Fruit fly (Drosophila melanogaster): Measurements from ENCODE around the gene sl.

The sl gene

dm6 chrX:16331562-16332233, 18.4 kb upstream of the sl start (continued):
- TF ChIP-seq Doc2 (GFP tag; IDR thresholded peaks at IDR 0.05) = no peak
- TF ChIP-seq CG15601 (tag; optimal IDR thresholded peaks at IDR 0.05) = peak; percentile 40
- peak; percentile 71 for TF ChIP-seq unc-4 (GFP tag; IDR thresholded peaks at IDR 0.05; ENCODE audit: partially characterized antibody)
- no peak for TF ChIP-seq CG7839 (tag; optimal IDR thresholded peaks at IDR 0.05)
- TF ChIP-seq Dp (GFP tag; optimal IDR thresholded peaks at IDR 0.05) = peak; percentile 24
- peak; percentile 89 for TF ChIP-seq knrl (GFP tag; IDR thresholded peaks at IDR 0.05; ENCODE audit: partially characterized antibody)
- TF ChIP-seq so (GFP tag; IDR thresholded peaks at IDR 0.05) = no peak
- no peak for TF ChIP-seq Camta (GFP tag; optimal IDR thresholded peaks at IDR 0.05)
- TF ChIP-seq ranshi (GFP tag; IDR thresholded peaks at IDR 0.05) = no peak
- TF ChIP-seq hbn (GFP tag; IDR thresholded peaks at IDR 0.05; ENCODE audit: partially characterized antibody) = peak; percentile 72
- no peak for TF ChIP-seq slp2 (GFP tag; optimal IDR thresholded peaks at IDR 0.05)
- TF ChIP-seq CHES-1-like (GFP tag; optimal IDR thresholded peaks at IDR 0.05) = peak; percentile 24
- peak; percentile 12; the same call in 2 of the 3 replicates for TF ChIP-seq CG7357 (GFP tag; IDR thresholded peaks at IDR 0.05)
- peak; percentile 67 for TF ChIP-seq hb (GFP tag; IDR thresholded peaks at IDR 0.05; ENCODE audit: partially characterized antibody)
- peak; percentile 89 for TF ChIP-seq Sry-δ (GFP tag; optimal IDR thresholded peaks at IDR 0.05)
- TF ChIP-seq kni (GFP tag; optimal IDR thresholded peaks at IDR 0.05) = peak; percentile 14
- no peak for TF ChIP-seq trem (tag; optimal IDR thresholded peaks at IDR 0.05)
- TF ChIP-seq emc (GFP tag; optimal IDR thresholded peaks at IDR 0.05) = no peak
- TF ChIP-seq Bgb (GFP tag; IDR thresholded peaks at IDR 0.05; ENCODE audit: partially characterized antibody) = peak; percentile 89
- no peak for TF ChIP-seq dati (GFP tag; IDR thresholded peaks at IDR 0.05)
- TF ChIP-seq ro (GFP tag; IDR thresholded peaks at IDR 0.05) = no peak
- no peak for TF ChIP-seq bowl (GFP tag; IDR thresholded peaks at IDR 0.05)
- no peak for TF ChIP-seq CG14441 (GFP tag; IDR thresholded peaks at IDR 0.05)
- no peak for TF ChIP-seq Oli (tag; optimal IDR thresholded peaks at IDR 0.05)
- TF ChIP-seq CG14860 (GFP tag; IDR thresholded peaks at IDR 0.05; ENCODE audit: partially characterized antibody) = peak; percentile 51
- no peak for TF ChIP-seq sd (tag; optimal IDR thresholded peaks at IDR 0.05)
- peak; percentile 60 for TF ChIP-seq zf30C (GFP tag; optimal IDR thresholded peaks at IDR 0.05)
- TF ChIP-seq maf-S (GFP tag; optimal IDR thresholded peaks at IDR 0.05) = no peak
- no peak for TF ChIP-seq CG9437 (GFP tag; optimal IDR thresholded peaks at IDR 0.05)
- TF ChIP-seq CG4282 (GFP tag; optimal IDR thresholded peaks at IDR 0.05) = no peak

- no peak for TF ChIP-seq Scr (GFP tag; IDR thresholded peaks at IDR 0.05; ENCODE audit: partially characterized antibody)
- no peak for TF ChIP-seq CG1832 (GFP tag; optimal IDR thresholded peaks at IDR 0.05)
- TF ChIP-seq CG6791 (GFP tag; IDR thresholded peaks at IDR 0.05; ENCODE audit: partially characterized antibody) = no peak
- TF ChIP-seq corto (GFP tag; optimal IDR thresholded peaks at IDR 0.05) = peak; percentile 53
- TF ChIP-seq ken (GFP tag; IDR thresholded peaks at IDR 0.05) = peak; percentile 89
- TF ChIP-seq fd102C (GFP tag; optimal IDR thresholded peaks at IDR 0.05) = peak; percentile 65
- peak; percentile 97 for TF ChIP-seq odd (GFP tag; optimal IDR thresholded peaks at IDR 0.05)
- peak; percentile 92 for TF ChIP-seq NC2α (GFP tag; optimal IDR thresholded peaks at IDR 0.05)
- peak; percentile 93 for TF ChIP-seq CG15696 (tag; optimal IDR thresholded peaks at IDR 0.05)
- TF ChIP-seq CG2199 (GFP tag; IDR thresholded peaks at IDR 0.05) = peak; percentile 95; the same call in 2 of the 3 replicates
- TF ChIP-seq hkb (optimal IDR thresholded peaks at IDR 0.05) = no peak
- peak; percentile 94 for TF ChIP-seq hkb (GFP tag; IDR thresholded peaks at IDR 0.05)
- peak; percentile 99 for TF ChIP-seq sens (GFP tag)
- TF ChIP-seq inv (GFP tag; IDR thresholded peaks at IDR 0.05; ENCODE audit: partially characterized antibody) = no peak
- TF ChIP-seq pzg (GFP tag; optimal IDR thresholded peaks at IDR 0.05) = peak; percentile 19
- TF ChIP-seq CG10366 (GFP tag; IDR thresholded peaks at IDR 0.05) = peak; percentile 85
- peak; percentile 96 for TF ChIP-seq grau (tag; optimal IDR thresholded peaks at IDR 0.05)
- peak; percentile 90 for TF ChIP-seq CG32532 (GFP tag; IDR thresholded peaks at IDR 0.05)
- peak; percentile 94 for TF ChIP-seq Mad (GFP tag; optimal IDR thresholded peaks at IDR 0.05)
- peak; percentile 82 for TF ChIP-seq sens-2 (GFP tag; IDR thresholded peaks at IDR 0.05)
These were observed 17.4 kb upstream of the sl start for dm6 chrX:16332615-16333288.

All from whole organism, embryonic.